Fruit fly (Drosophila melanogaster) whole organism: ENCODE results near the gene disp.

Source experiments
- CG8478 ChIP-seq: fragments of >200 bp; optimal IDR thresholded peaks from 2 replicates; lab custom pipeline; 2018; ENCODE audit warnings: inconsistent platforms
- EcR ChIP-seq, 2 experiments: fragments of >200 bp; optimal IDR thresholded peaks; 2 replicates each; lab custom pipeline; 2017; ENCODE audit warnings: missing biosample characterization in 2 of 2, missing genetic modification characterization in 2 of 2, missing genetic modification reagents in 2 of 2
- pan ChIP-seq: fragments of >200 bp; optimal IDR thresholded peaks from 2 replicates; lab custom pipeline; 2017
- psq ChIP-seq: fragments of >200 bp; optimal IDR thresholded peaks from 2 replicates; lab custom pipeline; 2017

DNA sequence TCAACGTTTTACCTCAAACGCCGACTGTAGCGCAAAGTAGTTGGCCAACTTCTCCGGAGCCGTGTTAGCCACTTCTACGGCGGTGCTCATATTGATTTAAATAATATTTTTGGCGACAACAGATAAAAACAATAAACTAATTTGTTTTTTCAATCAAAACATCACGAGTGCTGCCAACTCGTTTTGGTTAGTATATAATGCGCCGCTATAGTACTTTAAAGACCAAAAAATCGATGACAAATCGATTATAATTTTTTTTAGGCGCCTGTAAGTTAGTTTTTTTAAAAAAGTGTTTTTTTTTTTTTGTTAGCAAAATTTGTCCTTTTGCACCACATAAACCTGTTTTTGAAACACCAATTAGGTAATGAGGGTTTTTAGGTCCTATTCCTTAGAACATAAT is 34.9 kb downstream of the disp start, which contains the start of gene Hpr1:
- TF ChIP-seq EcR (GFP tag; optimal IDR thresholded peaks at IDR 0.05; lab: Kevin White, UChicago) = no peak
- no peak for TF ChIP-seq CG8478
- TF ChIP-seq psq (lab: Kevin White, UChicago) = no peak
- TF ChIP-seq pan (lab: Kevin White, UChicago) = no peak
